Fruit fly (Drosophila melanogaster): ENCODE measurements around the gene CG15286.
A peak's percentile ranks its signal among the peaks of the same experiment; 100 is the strongest.

Gene CG15286

dm6 chr2L:14308661-14309060, 29.4 kb upstream of the CG15286 start:
- TF ChIP-seq CG17806 (tag; optimal IDR thresholded peaks at IDR 0.05) (no peak), gl (tag; optimal IDR thresholded peaks at IDR 0.05) (no peak), rn (GFP tag; IDR thresholded peaks at IDR 0.05) (no peak), CG8301 (tag; optimal IDR thresholded peaks at IDR 0.05) (no peak), Snoo (tag; optimal IDR thresholded peaks at IDR 0.05) (no peak), D1 (tag; optimal IDR thresholded peaks at IDR 0.05) (no peak), CG14655 (GFP tag; optimal IDR thresholded peaks at IDR 0.05) (no peak), CG4496 (GFP tag; IDR thresholded peaks at IDR 0.05) (no peak), CG12605 (GFP tag; IDR thresholded peaks at IDR 0.05) (no peak), CG13204 (GFP tag; optimal IDR thresholded peaks at IDR 0.05) (no peak), CG32121 (GFP tag; IDR thresholded peaks at IDR 0.05) (no peak), Pif1A (GFP tag; optimal IDR thresholded peaks at IDR 0.05) (no peak), CG34367 (tag; optimal IDR thresholded peaks at IDR 0.05) (no peak), fd96Ca (GFP tag; IDR thresholded peaks at IDR 0.05) (no peak), Pif1B (GFP tag; optimal IDR thresholded peaks at IDR 0.05) (no peak), EcR (GFP tag; optimal IDR thresholded peaks at IDR 0.05) (no peak), Ets98B (GFP tag; IDR thresholded peaks at IDR 0.05) (no peak), CG15710 (tag; optimal IDR thresholded peaks at IDR 0.05) (no peak)

dm6 chr2L:14316704-14317103, 21.3 kb upstream of the CG15286 start:
- TF ChIP-seq gl (tag; optimal IDR thresholded peaks at IDR 0.05) = no peak
- no peak for TF ChIP-seq CG15710 (tag; optimal IDR thresholded peaks at IDR 0.05)
- no peak for TF ChIP-seq CG34367 (tag; optimal IDR thresholded peaks at IDR 0.05)
- TF ChIP-seq rn (GFP tag; IDR thresholded peaks at IDR 0.05) = no peak
- no peak for TF ChIP-seq CG14655 (GFP tag; optimal IDR thresholded peaks at IDR 0.05)
- TF ChIP-seq CG8301 (tag; optimal IDR thresholded peaks at IDR 0.05) = no peak
- TF ChIP-seq CG9948 (tag; optimal IDR thresholded peaks at IDR 0.05) = no peak
- no peak for TF ChIP-seq CG12605 (GFP tag; IDR thresholded peaks at IDR 0.05)

- TF ChIP-seq gl (tag; optimal IDR thresholded peaks at IDR 0.05) = no peak
- TF ChIP-seq Pif1A (GFP tag; optimal IDR thresholded peaks at IDR 0.05) = no peak
- no peak for TF ChIP-seq CG10348 (GFP tag; IDR thresholded peaks at IDR 0.05)
- TF ChIP-seq Snoo (tag; optimal IDR thresholded peaks at IDR 0.05) = no peak
- no peak for TF ChIP-seq Ets98B (GFP tag; IDR thresholded peaks at IDR 0.05)
- TF ChIP-seq fd96Ca (GFP tag; IDR thresholded peaks at IDR 0.05) = no peak
- no peak for TF ChIP-seq CG12605 (GFP tag; IDR thresholded peaks at IDR 0.05)
- TF ChIP-seq rn (GFP tag; IDR thresholded peaks at IDR 0.05) = no peak
- TF ChIP-seq CG8301 (tag; optimal IDR thresholded peaks at IDR 0.05) = no peak
- TF ChIP-seq CG13204 (GFP tag; optimal IDR thresholded peaks at IDR 0.05) = no peak
- TF ChIP-seq Pif1B (GFP tag; optimal IDR thresholded peaks at IDR 0.05) = no peak
- TF ChIP-seq CG14655 (GFP tag; optimal IDR thresholded peaks at IDR 0.05) = no peak
- TF ChIP-seq EcR (GFP tag; optimal IDR thresholded peaks at IDR 0.05) = no peak
- no peak for TF ChIP-seq CG15710 (tag; optimal IDR thresholded peaks at IDR 0.05)
- no peak for TF ChIP-seq CG34367 (tag; optimal IDR thresholded peaks at IDR 0.05)
- TF ChIP-seq CG32121 (GFP tag; IDR thresholded peaks at IDR 0.05) = no peak
- no peak for TF ChIP-seq CG8159 (tag; optimal IDR thresholded peaks at IDR 0.05)
- no peak for TF ChIP-seq CG17806 (tag; optimal IDR thresholded peaks at IDR 0.05)
- no peak for TF ChIP-seq CG4496 (GFP tag; IDR thresholded peaks at IDR 0.05)
- no peak for TF ChIP-seq CG9948 (tag; optimal IDR thresholded peaks at IDR 0.05)
Observed at dm6 chr2L:14317992-14318391, 20.0 kb upstream of the CG15286 start.

DNA sequence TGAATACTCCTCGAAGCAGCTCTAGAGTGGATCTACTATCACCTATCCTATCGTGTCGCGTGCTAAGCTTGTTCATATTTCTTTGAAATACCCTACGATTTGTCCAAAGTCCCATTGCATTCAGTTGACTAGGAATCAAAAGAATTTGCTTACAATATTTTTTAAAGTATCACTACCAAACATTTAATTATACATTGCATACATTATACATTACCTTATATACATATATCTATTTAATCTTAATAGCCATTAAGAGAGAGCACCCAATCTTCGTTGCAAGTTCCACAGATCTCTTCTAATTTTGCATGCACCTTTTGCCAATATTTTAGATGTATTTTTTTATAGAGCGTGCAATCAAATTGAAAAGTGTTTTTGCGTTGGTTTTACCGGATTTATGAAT, 19.4 kb upstream of the CG15286 start:
- peak; percentile 75 for TF ChIP-seq CG32121 (GFP tag; IDR thresholded peaks at IDR 0.05)
- TF ChIP-seq CG12605 (GFP tag; IDR thresholded peaks at IDR 0.05) = peak; percentile 27; the same call in 1 of the 2 replicates
- TF ChIP-seq CG17806 (tag; optimal IDR thresholded peaks at IDR 0.05) = no peak
- TF ChIP-seq Ets98B (GFP tag; IDR thresholded peaks at IDR 0.05) = peak; percentile 79
- no peak for TF ChIP-seq CG9948 (tag; optimal IDR thresholded peaks at IDR 0.05)
- TF ChIP-seq CG10348 (GFP tag; IDR thresholded peaks at IDR 0.05) = no peak
- peak; percentile 78 for TF ChIP-seq CG4496 (GFP tag; IDR thresholded peaks at IDR 0.05)

DNA sequence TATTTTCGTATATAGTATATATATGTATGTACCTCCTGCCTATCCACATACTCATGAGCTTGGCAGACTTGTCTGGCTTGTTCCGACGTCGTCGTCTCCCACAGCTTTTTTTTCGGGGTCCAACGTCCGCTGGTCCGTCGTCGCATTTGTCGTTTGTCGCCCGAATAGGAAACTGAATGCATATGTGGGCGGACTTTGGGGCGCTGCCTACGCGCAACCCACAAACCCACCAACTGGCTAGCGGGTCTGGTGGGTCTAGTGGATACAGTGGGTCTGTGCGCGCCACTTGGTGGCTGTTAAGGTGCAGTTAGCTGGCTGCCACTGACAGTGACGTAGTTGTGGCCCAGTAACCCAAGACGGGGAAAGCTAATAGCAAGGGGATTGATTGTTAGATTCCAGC, 19.0 kb upstream of the CG15286 start:
- TF ChIP-seq Pif1B (GFP tag; optimal IDR thresholded peaks at IDR 0.05) = no peak
- TF ChIP-seq CG15710 (tag; optimal IDR thresholded peaks at IDR 0.05) = no peak
- TF ChIP-seq D1 (tag; optimal IDR thresholded peaks at IDR 0.05) = no peak
- no peak for TF ChIP-seq CG8159 (tag; optimal IDR thresholded peaks at IDR 0.05)
- no peak for TF ChIP-seq fd96Ca (GFP tag; IDR thresholded peaks at IDR 0.05)
- TF ChIP-seq CG8301 (tag; optimal IDR thresholded peaks at IDR 0.05) = no peak

dm6 chr2L:14333965-14334364, 4.1 kb upstream of the CG15286 start, which contains the start of gene CG33090:
CG33090 (plus strand) TSS chr2L:14334158.
- 0 out of 3 replicates have a peak, but pooled peaks have one; percentile 38 for TF ChIP-seq CG4496 (GFP tag; IDR thresholded peaks at IDR 0.05)
- TF ChIP-seq gl (tag; optimal IDR thresholded peaks at IDR 0.05) = no peak

DNA sequence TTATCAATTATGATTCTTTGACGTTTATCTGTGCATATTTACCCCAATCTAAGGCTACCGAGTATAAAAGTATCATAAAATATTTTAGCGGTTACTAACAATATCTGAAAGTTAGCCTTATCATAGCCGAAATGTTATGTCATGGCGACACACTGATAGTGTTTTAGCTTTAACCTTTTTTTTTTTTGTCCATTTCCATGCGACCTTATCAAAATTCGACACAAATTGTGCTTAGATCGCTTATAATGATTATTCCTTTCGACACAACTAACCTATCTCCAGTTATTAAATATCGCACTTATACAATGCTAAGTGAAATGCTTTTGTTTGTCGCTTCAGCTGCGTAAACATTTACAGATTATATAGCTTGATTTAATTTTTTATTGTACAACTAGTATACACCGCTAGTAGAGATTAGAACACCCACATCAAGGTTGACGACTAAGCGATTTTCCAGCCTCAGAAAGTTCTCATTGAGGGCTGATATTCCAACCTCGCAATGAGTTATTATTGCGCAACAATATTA, 1.7 kb upstream of the CG15286 start:
- TF ChIP-seq Ets98B (GFP tag; IDR thresholded peaks at IDR 0.05) (no peak), CG13204 (GFP tag; optimal IDR thresholded peaks at IDR 0.05) (no peak), CG17806 (tag; optimal IDR thresholded peaks at IDR 0.05) (no peak), gl (tag; optimal IDR thresholded peaks at IDR 0.05) (no peak), CG8301 (tag; optimal IDR thresholded peaks at IDR 0.05) (no peak), CG4496 (GFP tag; IDR thresholded peaks at IDR 0.05) (no peak), CG34367 (tag; optimal IDR thresholded peaks at IDR 0.05) (no peak), CG14655 (GFP tag; optimal IDR thresholded peaks at IDR 0.05) (no peak), Snoo (tag; optimal IDR thresholded peaks at IDR 0.05) (no peak), Pif1B (GFP tag; optimal IDR thresholded peaks at IDR 0.05) (no peak), Pif1A (GFP tag; optimal IDR thresholded peaks at IDR 0.05) (no peak), rn (GFP tag; IDR thresholded peaks at IDR 0.05) (no peak), CG32121 (GFP tag; IDR thresholded peaks at IDR 0.05) (no peak), D1 (tag; optimal IDR thresholded peaks at IDR 0.05) (no peak), EcR (GFP tag; optimal IDR thresholded peaks at IDR 0.05) (no peak), CG8159 (tag; optimal IDR thresholded peaks at IDR 0.05) (no peak), fd96Ca (GFP tag; IDR thresholded peaks at IDR 0.05) (no peak)
